Worm (Caenorhabditis elegans): ENCODE results near the gene ZK512.10.

The ZK512.10 gene

DNA sequence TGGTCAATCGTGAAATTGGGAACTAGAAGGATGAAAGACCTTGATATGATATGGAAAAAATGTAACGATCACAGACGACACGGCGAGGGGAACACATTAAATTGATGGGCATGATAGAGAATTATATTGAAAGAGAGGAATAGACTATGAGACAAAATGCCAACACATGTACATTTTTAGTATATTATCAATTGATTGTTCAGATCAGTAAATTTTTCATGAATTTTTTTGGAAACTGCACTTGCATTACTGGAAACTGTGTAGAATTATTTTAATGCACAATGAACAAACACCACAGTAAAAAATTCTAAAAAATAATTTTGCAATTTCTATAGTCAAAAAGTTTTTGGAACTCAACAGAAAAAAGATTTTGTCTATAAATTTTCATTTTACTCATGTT is 42.6 kb downstream of the ZK512.10 start:
- TF ChIP-seq pha-4 (tag; optimal IDR thresholded peaks at IDR 0.05) (no peak), ceh-82 (tag; optimal IDR thresholded peaks at IDR 0.05) (no peak), elt-3 (tag; optimal IDR thresholded peaks at IDR 0.05) (peak in 1 of 3 experiments; percentile 27), egl-5 (tag; optimal IDR thresholded peaks at IDR 0.05) (peak; percentile 2), fos-1 (tag; optimal IDR thresholded peaks at IDR 0.05) (no peak)

DNA sequence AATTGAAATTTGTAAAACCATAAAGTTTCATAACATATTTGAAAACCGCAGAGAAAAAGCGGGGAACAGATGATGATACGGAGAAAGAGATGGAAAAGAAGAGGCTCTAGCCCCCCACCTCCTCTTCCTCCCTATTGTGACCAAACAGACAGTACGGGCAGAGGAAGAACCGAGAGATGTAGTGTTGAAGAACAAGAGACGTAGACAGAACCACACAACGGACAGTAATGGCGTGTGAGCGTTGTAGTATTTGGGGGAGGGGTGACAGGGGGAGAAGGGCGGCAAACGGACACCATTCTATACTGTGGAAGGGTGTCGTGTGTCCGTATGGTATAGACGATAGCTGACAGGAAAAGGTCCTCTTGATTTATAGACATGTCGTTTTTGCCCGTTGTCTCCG is 45.3 kb downstream of the ZK512.10 start:
- TF ChIP-seq hmg-11 (tag; optimal IDR thresholded peaks at IDR 0.05) (peak; percentile 25), nhr-67 (tag; optimal IDR thresholded peaks at IDR 0.05) (no peak), jun-1 (tag; optimal IDR thresholded peaks at IDR 0.05) (no peak), aly-2 (tag; optimal IDR thresholded peaks at IDR 0.05) (no peak)

DNA sequence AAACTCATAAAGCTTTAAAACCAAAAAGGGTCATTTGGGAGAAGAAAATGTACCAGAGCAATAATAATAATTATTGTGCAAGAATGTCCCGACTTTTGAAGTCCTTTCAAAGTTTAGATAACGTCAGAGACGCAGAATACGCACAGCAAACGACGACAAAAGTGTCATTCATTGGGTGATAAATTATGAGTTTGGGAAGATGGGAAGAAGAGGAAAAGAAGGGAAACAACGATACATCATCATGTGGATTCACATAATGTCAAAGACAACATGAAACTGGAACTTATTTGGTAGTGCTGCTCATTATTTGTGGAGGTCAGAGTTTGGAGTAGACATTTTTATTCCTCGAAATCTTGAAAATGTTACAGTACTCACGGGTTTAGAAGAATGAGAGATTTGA is 47.2 kb downstream of the ZK512.10 start:
- TF ChIP-seq unc-62 (GFP tag; optimal IDR thresholded peaks at IDR 0.05), result peak; percentile 1
- TF ChIP-seq egl-5 (tag; optimal IDR thresholded peaks at IDR 0.05), result peak; percentile 37
- TF ChIP-seq nhr-237 (tag; optimal IDR thresholded peaks at IDR 0.05), result no peak
- peak; percentile 19 for TF ChIP-seq lin-39 (tag; optimal IDR thresholded peaks at IDR 0.05)
- TF ChIP-seq jun-1 (tag; optimal IDR thresholded peaks at IDR 0.05), result no peak
- no peak for TF ChIP-seq ceh-82 (tag; optimal IDR thresholded peaks at IDR 0.05)
- no peak for TF ChIP-seq tbx-2 (tag; optimal IDR thresholded peaks at IDR 0.05)
- TF ChIP-seq pha-4 (tag; optimal IDR thresholded peaks at IDR 0.05), result no peak
